Worm (Caenorhabditis elegans): Measurements from ENCODE around the gene K02A2.5.

ce11 chrII:7368761-7369160, 43.1 kb downstream of the K02A2.5 start, which contains the start of gene F43E2.6:
- TF ChIP-seq rnt-1 (tag; optimal IDR thresholded peaks at IDR 0.05), result no peak
- TF ChIP-seq ceh-34 (tag; optimal IDR thresholded peaks at IDR 0.05), result no peak
- TF ChIP-seq dmd-4 (tag; optimal IDR thresholded peaks at IDR 0.05; ENCODE audit: borderline replicate concordance), result no peak
- TF ChIP-seq pqm-1 (tag; optimal IDR thresholded peaks at IDR 0.05), result no peak
- TF ChIP-seq tbx-2 (tag; optimal IDR thresholded peaks at IDR 0.05), result no peak
- TF ChIP-seq fkh-10 (GFP tag; optimal IDR thresholded peaks at IDR 0.05), result no peak
- TF ChIP-seq nhr-11 (tag; optimal IDR thresholded peaks at IDR 0.05), result no peak
- no peak for TF ChIP-seq npax-4 (tag; optimal IDR thresholded peaks at IDR 0.05)
- no peak for TF ChIP-seq pax-1 (tag; optimal IDR thresholded peaks at IDR 0.05)
- no peak for TF ChIP-seq unc-86 (tag; optimal IDR thresholded peaks at IDR 0.05)
- TF ChIP-seq nhr-232 (tag; optimal IDR thresholded peaks at IDR 0.05), result no peak
- TF ChIP-seq sox-4 (tag; optimal IDR thresholded peaks at IDR 0.05), result no peak
- TF ChIP-seq pha-4 (tag; optimal IDR thresholded peaks at IDR 0.05), result no peak
- TF ChIP-seq ceh-6 (GFP tag; optimal IDR thresholded peaks at IDR 0.05), result no peak

All from whole organism, late embryonic.